Worm (Caenorhabditis elegans) whole organism, L2 larva: Measurements from ENCODE around the gene ugt-29.

Experiments
- C34F6.9 ChIP-seq: fragments of 150-350 bp; optimal IDR thresholded peaks from 2 replicates; lab custom pipeline; 2014; ENCODE audit warnings: missing biosample characterization, missing genetic modification characterization
- F13H6.1 ChIP-seq: sonication (generic microtip); optimal IDR thresholded peaks from 2 replicates; lab custom pipeline; 2016; ENCODE audit warnings: missing genetic modification characterization, missing compliant biosample characterization
- R02D3.7 ChIP-seq: fragments of 150-350 bp; optimal IDR thresholded peaks from 2 replicates; lab custom pipeline; 2014; ENCODE audit warnings: missing biosample characterization, missing genetic modification characterization
- alr-1 ChIP-seq: fragments of 150-350 bp; optimal IDR thresholded peaks from 2 replicates; lab custom pipeline; 2014; ENCODE audit warnings: missing biosample characterization, missing genetic modification characterization
- aly-2 ChIP-seq: fragments of 150-350 bp; optimal IDR thresholded peaks from 2 replicates; lab custom pipeline; 2014; ENCODE audit warnings: missing biosample characterization, missing genetic modification characterization
- ama-1 ChIP-seq: fragments of 150-350 bp; optimal IDR thresholded peaks from 2 replicates; lab custom pipeline; 2018; ENCODE audit warnings: inconsistent platforms
- blmp-1 ChIP-seq: sonication (generic microtip); optimal IDR thresholded peaks from 2 replicates; lab custom pipeline; 2017; ENCODE audit warnings: missing genetic modification characterization, mild to moderate bottlenecking, missing compliant biosample characterization, antibody characterized with exemption, moderate library complexity; ENCODE audit not compliant: insufficient read depth
- ceh-16 ChIP-seq: fragments of 150-350 bp; optimal IDR thresholded peaks from 2 replicates; lab custom pipeline; 2014; ENCODE audit warnings: missing biosample characterization, missing genetic modification characterization
- crh-2 ChIP-seq: sonication (generic microtip); optimal IDR thresholded peaks from 2 replicates; lab custom pipeline; 2017; ENCODE audit warnings: missing biosample characterization, missing genetic modification characterization
- dmd-4 ChIP-seq: sonication (generic microtip); optimal IDR thresholded peaks from 2 replicates; lab custom pipeline; 2017; ENCODE audit warnings: missing biosample characterization, missing genetic modification characterization
- egl-27 ChIP-seq: sonication (generic microtip); optimal IDR thresholded peaks from 3 replicates; lab custom pipeline; 2017; ENCODE audit warnings: missing biosample characterization, missing genetic modification reagents, missing genetic modification characterization
- gmeb-1 ChIP-seq: fragments of 150-350 bp; optimal IDR thresholded peaks from 2 replicates; lab custom pipeline; 2014; ENCODE audit warnings: missing biosample characterization, missing genetic modification characterization
- lin-11 ChIP-seq: fragments of 150-350 bp; sonication (generic microtip); optimal IDR thresholded peaks from 2 replicates; lab custom pipeline; 2014; ENCODE audit warnings: missing biosample characterization, missing genetic modification characterization, inconsistent platforms, mixed read lengths
- lin-13 ChIP-seq: fragments of 150-350 bp; optimal IDR thresholded peaks from 2 replicates; lab custom pipeline; 2014; ENCODE audit warnings: missing biosample characterization, missing genetic modification reagents, missing genetic modification characterization
- lsy-2 ChIP-seq, 2 experiments: fragments of 150-350 bp in 1 of 2; sonication (generic microtip) in 1 of 2; optimal IDR thresholded peaks; 2 replicates each; lab custom pipeline; 2014 to 2017; ENCODE audit warnings: missing biosample characterization in 2 of 2, missing genetic modification characterization in 2 of 2
- mab-5 ChIP-seq: fragments of 150-350 bp; optimal IDR thresholded peaks from 2 replicates; lab custom pipeline; 2014; ENCODE audit warnings: missing biosample characterization, missing genetic modification characterization
- mdl-1 ChIP-seq, 2 experiments: fragments of 150-350 bp in 1 of 2; sonication (generic microtip) in 1 of 2; optimal IDR thresholded peaks; 2 replicates each; lab custom pipeline; 2017; ENCODE audit warnings: missing biosample characterization in 2 of 2, missing genetic modification characterization in 2 of 2
- nhr-10 ChIP-seq: sonication (generic microtip); optimal IDR thresholded peaks from 2 replicates; lab custom pipeline; 2017; ENCODE audit warnings: missing biosample characterization, missing genetic modification characterization
- nhr-12 ChIP-seq: fragments of 150-350 bp; optimal IDR thresholded peaks from 2 replicates; lab custom pipeline; 2014; ENCODE audit warnings: missing biosample characterization, missing genetic modification characterization
- nhr-129 ChIP-seq: fragments of 150-350 bp; optimal IDR thresholded peaks from 2 replicates; lab custom pipeline; 2014; ENCODE audit warnings: missing biosample characterization, missing genetic modification characterization
- nhr-21 ChIP-seq: fragments of 150-350 bp; optimal IDR thresholded peaks from 2 replicates; lab custom pipeline; 2014; ENCODE audit warnings: missing biosample characterization, missing genetic modification characterization
- nhr-23 ChIP-seq: fragments of 150-350 bp; optimal IDR thresholded peaks from 2 replicates; lab custom pipeline; 2014; ENCODE audit warnings: missing biosample characterization, missing genetic modification reagents, missing genetic modification characterization
- nhr-25 ChIP-seq: fragments of 150-350 bp; sonication (generic microtip); optimal IDR thresholded peaks from 3 replicates; lab custom pipeline; 2014; ENCODE audit warnings: missing biosample characterization, missing genetic modification characterization
- nhr-6 ChIP-seq: fragments of 150-350 bp; optimal IDR thresholded peaks from 2 replicates; lab custom pipeline; 2014; ENCODE audit warnings: missing biosample characterization, missing genetic modification characterization
- nhr-77 ChIP-seq: fragments of 150-350 bp; optimal IDR thresholded peaks from 2 replicates; lab custom pipeline; 2014; ENCODE audit warnings: missing biosample characterization, missing genetic modification characterization
- peb-1 ChIP-seq: fragments of 150-350 bp; optimal IDR thresholded peaks from 2 replicates; lab custom pipeline; 2014; ENCODE audit warnings: missing biosample characterization, missing genetic modification characterization
- skn-1 ChIP-seq: sonication (generic microtip); optimal IDR thresholded peaks from 2 replicates; lab custom pipeline; 2017; ENCODE audit warnings: missing biosample characterization, missing genetic modification characterization
- sma-3 ChIP-seq: sonication (generic microtip); optimal IDR thresholded peaks from 2 replicates; lab custom pipeline; 2016; ENCODE audit warnings: missing genetic modification reagents, missing genetic modification characterization, missing compliant biosample characterization
- sma-9 ChIP-seq, 2 experiments: fragments of 150-350 bp in 1 of 2; sonication (generic microtip) in 1 of 2; optimal IDR thresholded peaks; 2 replicates each; lab custom pipeline; 2014 to 2016; ENCODE audit warnings: missing genetic modification characterization in 2 of 2, mild to moderate bottlenecking in 1 of 2, missing biosample characterization in 1 of 2, missing compliant biosample characterization in 1 of 2, missing genetic modification reagents in 1 of 2, moderate library complexity in 1 of 2
- snpc-4 ChIP-seq: fragments of 150-350 bp; optimal IDR thresholded peaks from 2 replicates; lab custom pipeline; 2014; ENCODE audit warnings: missing biosample characterization, missing genetic modification characterization
- unc-39 ChIP-seq: fragments of 150-350 bp; optimal IDR thresholded peaks from 2 replicates; lab custom pipeline; 2014; ENCODE audit warnings: missing biosample characterization, missing genetic modification characterization
- unc-55 ChIP-seq: fragments of 150-350 bp; sonication (generic microtip); optimal IDR thresholded peaks from 3 replicates; lab custom pipeline; 2014; ENCODE audit warnings: missing biosample characterization, missing genetic modification reagents, missing genetic modification characterization
- ztf-11 ChIP-seq: sonication (generic microtip); optimal IDR thresholded peaks from 2 replicates; lab custom pipeline; 2017; ENCODE audit warnings: missing biosample characterization, missing genetic modification characterization
- ztf-4 ChIP-seq: fragments of 150-350 bp; optimal IDR thresholded peaks from 2 replicates; lab custom pipeline; 2014; ENCODE audit warnings: missing biosample characterization, missing genetic modification characterization

The ugt-29 gene

DNA sequence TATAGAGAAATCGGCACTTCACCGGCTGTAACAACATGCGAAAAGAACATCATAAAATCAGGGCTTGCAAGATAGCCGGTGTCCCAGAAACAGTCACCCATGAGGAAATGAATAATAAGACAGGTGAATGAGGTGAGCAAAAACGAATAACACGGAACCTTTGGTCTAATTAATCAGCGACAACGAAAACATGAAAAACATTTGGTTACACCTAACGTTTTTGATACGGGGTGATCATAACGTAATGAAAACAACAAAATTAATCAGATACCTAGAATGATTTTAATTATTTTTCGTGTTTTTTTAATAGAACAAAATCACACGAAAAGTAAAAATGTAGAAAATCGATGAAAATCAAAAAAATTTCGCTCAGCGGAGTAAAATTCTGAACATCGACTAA, 43.6 kb downstream of the ugt-29 start, which contains the start of gene srh-245:
TSS of gene srh-245 (minus strand) at position 101 of the 400 bp plus-strand sequence.
- TF ChIP-seq nhr-129 = no peak
- TF ChIP-seq, all 48 proteins: peak for 0

DNA sequence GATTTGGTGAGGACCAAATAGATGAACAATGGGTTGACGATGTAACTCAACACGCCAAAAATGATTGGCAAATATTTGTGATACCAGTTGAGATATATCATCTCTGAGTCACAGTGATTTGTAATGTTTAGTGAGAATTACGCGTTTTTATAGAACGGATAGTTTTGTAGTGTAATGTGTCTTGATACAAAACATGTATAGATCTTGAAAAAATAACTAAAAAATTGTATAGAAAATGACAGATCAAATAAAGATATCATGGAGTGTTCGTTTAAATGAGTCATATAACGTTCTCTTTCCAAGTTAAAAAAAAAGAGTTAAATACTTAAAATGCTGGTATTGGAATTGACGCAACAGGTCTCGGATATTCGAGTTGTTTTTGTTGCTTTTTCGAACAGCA, 45.0 kb downstream of the ugt-29 start, which contains the start of gene srj-6:
TSS of gene srj-6 (minus strand) at position 101 of the 400 bp plus-strand sequence.
- no peak for TF ChIP-seq mab-5
- TF ChIP-seq nhr-77 (tag; lab: Kevin White, UChicago) = no peak
- no peak for TF ChIP-seq nhr-21 (tag; lab: Kevin White, UChicago)
- no peak for TF ChIP-seq snpc-4
- no peak for TF ChIP-seq aly-2 (tag; lab: Kevin White, UChicago)
- TF ChIP-seq nhr-23 (tag; lab: Kevin White, UChicago) = no peak
- TF ChIP-seq alr-1 (tag; lab: Kevin White, UChicago) = no peak
- TF ChIP-seq unc-55 = no peak
- no peak for TF ChIP-seq nhr-12 (tag; lab: Kevin White, UChicago)
- TF ChIP-seq ama-1 (lab: Kevin White, UChicago) = no peak

DNA sequence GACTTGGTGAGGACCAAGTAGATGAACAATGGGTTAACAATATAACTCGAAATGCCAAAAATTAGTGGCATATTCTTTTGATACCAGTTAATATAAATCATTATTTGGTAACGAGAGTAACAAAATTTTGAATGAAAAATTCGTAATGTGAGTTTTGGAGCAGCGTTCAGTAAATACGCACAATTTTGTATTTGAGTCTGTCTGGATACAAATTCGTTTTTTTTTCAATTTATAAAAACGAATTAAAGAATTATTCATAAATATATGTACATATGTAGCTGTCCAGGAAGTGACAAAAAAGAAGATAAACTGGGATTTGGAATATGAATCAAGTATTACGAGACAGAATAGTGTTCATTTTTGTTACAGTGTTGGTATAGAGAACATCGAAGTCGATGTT, 46.4 kb downstream of the ugt-29 start, which contains the start of gene srj-5:
TSS of gene srj-5 (minus strand) at position 101 of the 400 bp plus-strand sequence.
- TF ChIP-seq nhr-12 (tag; lab: Kevin White, UChicago) (no peak), F13H6.1 (no peak), lsy-2 (tag; optimal IDR thresholded peaks at IDR 0.05; lab: Kevin White, UChicago) (no peak), nhr-6 (tag; lab: Kevin White, UChicago) (no peak), blmp-1 (tag; lab: Kevin White, UChicago) (no peak), skn-1 (no peak), lin-11 (tag; lab: Kevin White, UChicago) (no peak), C34F6.9 (no peak), dmd-4 (tag; lab: Kevin White, UChicago) (no peak), nhr-10 (tag; lab: Kevin White, UChicago) (no peak), lin-13 (GFP tag; lab: Kevin White, UChicago) (no peak), sma-3 (GFP tag; lab: Kevin White, UChicago) (no peak), crh-2 (no peak), ceh-16 (tag; lab: Kevin White, UChicago) (no peak), mdl-1 (tag; optimal IDR thresholded peaks at IDR 0.05; lab: Kevin White, UChicago) (no peak), nhr-23 (tag; lab: Kevin White, UChicago) (no peak), peb-1 (tag; lab: Kevin White, UChicago) (no peak), gmeb-1 (tag; lab: Kevin White, UChicago) (no peak)

DNA sequence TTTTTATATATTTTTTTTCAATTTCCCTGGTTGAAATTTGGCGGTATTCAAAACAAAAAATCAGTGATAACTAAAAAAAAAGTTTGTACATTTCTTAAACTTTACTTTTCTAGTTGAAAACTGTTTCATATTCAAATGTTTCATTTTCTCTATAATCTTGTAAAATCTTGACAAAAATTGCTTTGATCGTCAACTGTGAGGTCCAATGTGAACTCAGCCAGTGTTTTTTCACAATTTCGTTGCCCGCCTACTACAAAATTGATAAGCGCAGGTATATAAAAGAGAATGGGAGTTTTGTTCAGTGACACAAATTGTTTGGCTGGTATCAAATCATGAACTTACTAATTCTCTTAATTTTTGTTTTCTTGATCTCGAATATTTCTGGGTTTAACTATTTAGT, 52.5 kb downstream of the ugt-29 start, which contains the start of gene ugt-42:
TSS of gene ugt-42 (plus strand) at position 301 of the 400 bp plus-strand sequence.
- no peak for TF ChIP-seq blmp-1 (tag; lab: Kevin White, UChicago)
- no peak for TF ChIP-seq unc-39 (tag; lab: Kevin White, UChicago)
- no peak for TF ChIP-seq unc-55
- no peak for TF ChIP-seq nhr-77 (tag; lab: Kevin White, UChicago)
- no peak for TF ChIP-seq nhr-25 (tag; lab: Kevin White, UChicago)
- TF ChIP-seq mdl-1 (tag; optimal IDR thresholded peaks at IDR 0.05; lab: Kevin White, UChicago) = no peak
- TF ChIP-seq R02D3.7 (tag; lab: Kevin White, UChicago) = no peak
- TF ChIP-seq ceh-16 (tag; lab: Kevin White, UChicago) = no peak
- TF ChIP-seq sma-9 (GFP tag; optimal IDR thresholded peaks at IDR 0.05; lab: Kevin White, UChicago) = no peak
- TF ChIP-seq sma-9 (tag; optimal IDR thresholded peaks at IDR 0.05; lab: Kevin White, UChicago) = no peak
- no peak for TF ChIP-seq ztf-4
- TF ChIP-seq mab-5 = no peak
- no peak for TF ChIP-seq egl-27
- no peak for TF ChIP-seq ztf-11 (tag; lab: Kevin White, UChicago)
- TF ChIP-seq, all 48 proteins: peak for 0
